Worm (Caenorhabditis elegans): ENCODE data around the gene clec-32.

DNA sequence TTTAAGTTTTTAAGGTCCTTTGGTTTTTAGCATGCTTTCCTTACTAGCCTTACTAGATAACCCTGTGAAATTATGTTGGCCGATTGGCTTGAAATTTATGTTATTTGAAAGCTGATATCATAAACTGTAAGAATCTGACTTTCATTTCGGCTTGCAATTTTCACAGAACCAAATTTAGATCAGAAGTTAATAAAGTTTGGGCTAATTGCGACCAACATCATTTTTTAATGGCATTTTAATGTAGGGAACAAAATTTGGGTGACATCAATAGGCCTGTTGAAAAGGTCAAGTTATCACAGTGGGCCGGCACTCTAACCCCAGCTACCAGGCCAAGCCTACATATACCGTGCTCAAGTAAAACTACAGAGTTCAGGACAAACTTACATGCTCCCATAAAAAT is 30.3 kb downstream of the clec-32 start:
- TF ChIP-seq ama-1 (optimal IDR thresholded peaks at IDR 0.05) (no peak), tbx-37 (GFP tag; conservative IDR thresholded peaks at IDR 0.05) (no peak), tbx-11 (GFP tag; IDR thresholded peaks at IDR 0.05) (no peak), ceh-13 (GFP tag; optimal IDR thresholded peaks at IDR 0.05) (no peak), aly-1 (tag; optimal IDR thresholded peaks at IDR 0.05) (no peak), F13C5.2 (tag; optimal IDR thresholded peaks at IDR 0.05) (no peak), ets-7 (tag; optimal IDR thresholded peaks at IDR 0.05) (no peak), pes-1 (GFP tag; IDR thresholded peaks at IDR 0.05) (no peak), flt-1 (GFP tag; IDR thresholded peaks at IDR 0.05) (no peak), B0310.2 (tag; optimal IDR thresholded peaks at IDR 0.05) (no peak), ceh-36 (tag; optimal IDR thresholded peaks at IDR 0.05) (no peak), hmg-4 (GFP tag; optimal IDR thresholded peaks at IDR 0.05) (no peak)
